Worm (Caenorhabditis elegans) whole organism, midembryonic: ENCODE results near the gene fbxa-137.

Experiments used
- klf-2 ChIP-seq: fragments of 200-800 bp; sonication (Bioruptor generic); conservative IDR thresholded peaks from 2 replicates; pipeline ENCODE4 v1.3.6; 2022; ENCODE audit warnings: missing genetic modification reagents, missing genetic modification characterization, missing compliant biosample characterization
- ztf-23 ChIP-seq: fragments of 200-800 bp; sonication (Bioruptor generic); IDR thresholded peaks from 2 replicates; pipeline ENCODE4 v1.3.6; 2022; ENCODE audit warnings: missing genetic modification reagents, missing genetic modification characterization, missing compliant biosample characterization

- TF ChIP-seq klf-2 (GFP tag; lab: Robert Waterston, UW): no peak
- TF ChIP-seq ztf-23: no peak
These were observed 13.6 kb downstream of the fbxa-137 start, which contains the start of gene nhr-115 for ce11 chrV:2292240-2292639.
